Worm (Caenorhabditis elegans) whole organism, L1 larva: ENCODE data around the gene sox-3.
A peak's percentile ranks its signal among the peaks of the same experiment; 100 is the strongest.

Experiments
- ceh-88 ChIP-seq: fragments of 200-800 bp; sonication (Bioruptor generic); IDR thresholded peaks from 2 replicates; pipeline ENCODE4 v1.3.6; 2022; ENCODE audit warnings: missing genetic modification characterization, missing compliant biosample characterization
- ceh-90 ChIP-seq: sonication (generic microtip); optimal IDR thresholded peaks from 2 replicates; lab custom pipeline; 2016; ENCODE audit warnings: missing genetic modification characterization, missing compliant biosample characterization
- dpl-1 ChIP-seq, 3 experiments: fragments of 150-350 bp in 2 of 3; sonication (generic microtip) in 1 of 3; optimal IDR thresholded peaks; 2 replicates each; lab custom pipeline; 2014 to 2017; ENCODE audit warnings: missing biosample characterization in 3 of 3, missing genetic modification characterization in 3 of 3, missing genetic modification reagents in 3 of 3
- efl-1 ChIP-seq, 4 experiments: fragments of 150-350 bp; optimal IDR thresholded peaks in 3 of 4; peaks in 1 of 4; 1 replicate in 1 of 4; 2 replicates in 3 of 4; lab custom pipeline; 2014; ENCODE audit warnings: missing biosample characterization in 2 of 4, missing genetic modification characterization in 2 of 4, missing genetic modification reagents in 2 of 4
- egl-13 ChIP-seq: sonication (generic microtip); optimal IDR thresholded peaks from 2 replicates; lab custom pipeline; 2016; ENCODE audit warnings: missing genotype, missing genetic modification reagents, missing genetic modification characterization, missing compliant biosample characterization
- elt-2 ChIP-seq: sonication (generic microtip); optimal IDR thresholded peaks from 2 replicates; lab custom pipeline; 2016; ENCODE audit warnings: missing genetic modification characterization, mild to moderate bottlenecking, inconsistent platforms, missing compliant biosample characterization, missing genetic modification reagents
- fkh-10 ChIP-seq: sonication (generic microtip); optimal IDR thresholded peaks from 2 replicates; lab custom pipeline; 2017; ENCODE audit warnings: missing biosample characterization, missing genetic modification reagents, missing genetic modification characterization
- fos-1 ChIP-seq: fragments of 150-350 bp; optimal IDR thresholded peaks from 2 replicates; lab custom pipeline; 2014; ENCODE audit warnings: missing biosample characterization, missing genetic modification characterization
- lin-13 ChIP-seq: fragments of 150-350 bp; optimal IDR thresholded peaks from 2 replicates; lab custom pipeline; 2014; ENCODE audit warnings: missing biosample characterization, missing genetic modification reagents, missing genetic modification characterization
- lin-14 ChIP-seq: fragments of 200-800 bp; sonication (Bioruptor generic); optimal IDR thresholded peaks from 2 replicates; lab custom pipeline; 2018; ENCODE audit warnings: mild to moderate bottlenecking, missing genetic modification characterization, moderate library complexity, missing compliant biosample characterization
- lin-15B ChIP-seq: fragments of 150-350 bp; sonication (generic microtip); optimal IDR thresholded peaks from 3 replicates; lab custom pipeline; 2014; ENCODE audit warnings: missing biosample characterization, missing genetic modification characterization
- lsy-2 ChIP-seq, 2 experiments: fragments of 150-350 bp; optimal IDR thresholded peaks; 2 replicates each; lab custom pipeline; 2014; ENCODE audit warnings: missing biosample characterization in 2 of 2, missing genetic modification characterization in 2 of 2
- mep-1 ChIP-seq: fragments of 150-350 bp; optimal IDR thresholded peaks from 2 replicates; lab custom pipeline; 2014; ENCODE audit warnings: missing biosample characterization, missing genetic modification characterization
- nhr-11 ChIP-seq: fragments of 150-350 bp; optimal IDR thresholded peaks from 2 replicates; lab custom pipeline; 2014; ENCODE audit warnings: missing biosample characterization, missing genetic modification characterization
- nhr-12 ChIP-seq: sonication (generic microtip); optimal IDR thresholded peaks from 2 replicates; lab custom pipeline; 2017; ENCODE audit warnings: missing biosample characterization, missing genetic modification characterization
- nhr-19 ChIP-seq: fragments of 200-800 bp; sonication (Bioruptor generic); conservative IDR thresholded peaks from 2 replicates; pipeline ENCODE4 v1.3.6; 2022; ENCODE audit warnings: missing genetic modification characterization, missing compliant biosample characterization
- nhr-237 ChIP-seq: fragments of 150-350 bp; optimal IDR thresholded peaks from 2 replicates; lab custom pipeline; 2014; ENCODE audit warnings: missing biosample characterization, missing genetic modification characterization
- nhr-47 ChIP-seq: sonication (generic microtip); optimal IDR thresholded peaks from 2 replicates; lab custom pipeline; 2016; ENCODE audit warnings: mild to moderate bottlenecking, missing genetic modification characterization, moderate library complexity, missing compliant biosample characterization
- nhr-71 ChIP-seq: sonication (generic microtip); optimal IDR thresholded peaks from 2 replicates; lab custom pipeline; 2016; ENCODE audit warnings: mild to moderate bottlenecking, missing genetic modification characterization, moderate library complexity, missing compliant biosample characterization
- nhr-90 ChIP-seq: sonication (generic microtip); optimal IDR thresholded peaks from 2 replicates; lab custom pipeline; 2016; ENCODE audit warnings: mild to moderate bottlenecking, missing genetic modification characterization, missing compliant biosample characterization; ENCODE audit not compliant: poor library complexity
- pag-3 ChIP-seq: sonication (generic microtip); optimal IDR thresholded peaks from 2 replicates; lab custom pipeline; 2017; ENCODE audit warnings: missing genetic modification characterization, mild to moderate bottlenecking, missing compliant biosample characterization, antibody characterized with exemption, borderline replicate concordance; ENCODE audit not compliant: insufficient read depth
- pqm-1 ChIP-seq: sonication (generic microtip); optimal IDR thresholded peaks from 3 replicates; lab custom pipeline; 2017; ENCODE audit warnings: missing biosample characterization, missing genetic modification characterization
- rnt-1 ChIP-seq: sonication (generic microtip); optimal IDR thresholded peaks from 2 replicates; lab custom pipeline; 2016; ENCODE audit warnings: mild to moderate bottlenecking, missing genetic modification characterization, moderate library complexity, missing compliant biosample characterization
- snpc-4 ChIP-seq: fragments of 150-350 bp; optimal IDR thresholded peaks from 2 replicates; lab custom pipeline; 2014; ENCODE audit warnings: missing biosample characterization, missing genetic modification characterization
- snu-23 ChIP-seq: sonication (generic microtip); optimal IDR thresholded peaks from 2 replicates; lab custom pipeline; 2016; ENCODE audit warnings: missing genetic modification characterization, missing compliant biosample characterization
- sptf-1 ChIP-seq: fragments of 150-350 bp; optimal IDR thresholded peaks from 2 replicates; lab custom pipeline; 2014; ENCODE audit warnings: missing biosample characterization, missing genetic modification characterization
- tbx-2 ChIP-seq: sonication (generic microtip); optimal IDR thresholded peaks from 2 replicates; lab custom pipeline; 2016; ENCODE audit warnings: missing genetic modification characterization, missing compliant biosample characterization
- tlp-1 ChIP-seq: fragments of 150-350 bp; optimal IDR thresholded peaks from 2 replicates; lab custom pipeline; 2014; ENCODE audit warnings: missing biosample characterization, missing genetic modification characterization
- unc-30 ChIP-seq: sonication (generic microtip); optimal IDR thresholded peaks from 2 replicates; lab custom pipeline; 2017; ENCODE audit warnings: missing biosample characterization, missing genetic modification characterization
- zag-1 ChIP-seq: fragments of 150-350 bp; optimal IDR thresholded peaks from 2 replicates; lab custom pipeline; 2014; ENCODE audit warnings: missing biosample characterization, missing genetic modification characterization
- zip-4 ChIP-seq: fragments of 200-800 bp; sonication (Bioruptor generic); optimal IDR thresholded peaks from 2 replicates; lab custom pipeline; 2018; ENCODE audit warnings: mild to moderate bottlenecking, missing genetic modification characterization, moderate library complexity, missing compliant biosample characterization

sox-3 gene

ce11 chrX:14704933-14705332, 12.1 kb upstream of the sox-3 start:
- peak; percentile 74 for TF ChIP-seq snpc-4 (tag; lab: Kevin White, UChicago)
- TF ChIP-seq ceh-88 (GFP tag; lab: Robert Waterston, UW), result no peak
- TF ChIP-seq nhr-90 (tag; lab: Kevin White, UChicago), result no peak
- TF ChIP-seq lin-15B (tag; lab: Kevin White, UChicago), result no peak
- TF ChIP-seq zag-1 (tag; lab: Kevin White, UChicago), result no peak
- TF ChIP-seq nhr-19, result no peak
- no peak for TF ChIP-seq lsy-2 (tag; optimal IDR thresholded peaks at IDR 0.05; lab: Kevin White, UChicago)
- TF ChIP-seq efl-1 (optimal IDR thresholded peaks at IDR 0.05; lab: Kevin White, UChicago), result no peak
- TF ChIP-seq efl-1 (GFP tag; optimal IDR thresholded peaks at IDR 0.05 in 1 of 2; lab: Kevin White, UChicago), result peak in 1 of 2 experiments; percentile 9
- no peak for TF ChIP-seq pqm-1 (tag; lab: Kevin White, UChicago)

DNA sequence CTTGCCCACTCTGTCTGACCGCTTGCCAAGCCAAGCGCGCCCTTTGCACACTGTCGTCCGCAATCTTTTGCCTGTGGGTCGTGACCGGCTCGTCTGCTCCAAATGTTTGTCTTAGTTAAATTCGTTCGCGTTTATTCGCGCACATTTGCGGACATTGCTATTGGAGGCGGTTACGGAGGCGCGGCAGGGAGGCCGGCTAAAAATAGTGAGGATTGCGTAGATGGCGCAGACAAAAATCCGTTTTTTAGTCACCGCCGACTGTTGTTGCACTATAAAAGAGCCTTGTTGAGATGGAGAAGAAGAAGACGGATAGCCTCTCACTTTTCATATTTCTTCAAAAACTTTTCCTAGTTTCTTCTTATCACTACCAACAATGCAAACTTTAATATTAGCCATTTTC, 8.7 kb upstream of the sox-3 start, which contains the start of gene F40E10.5:
F40E10.5 (plus strand) TSS at position 301 of the 400 bp plus-strand sequence.
- TF ChIP-seq lin-13, result no peak
- TF ChIP-seq tbx-2 (tag; lab: Kevin White, UChicago), result no peak
- TF ChIP-seq dpl-1 (GFP tag; optimal IDR thresholded peaks at IDR 0.05; lab: Kevin White, UChicago), result no peak

- TF ChIP-seq fos-1 (tag; lab: Kevin White, UChicago), result no peak
- no peak for TF ChIP-seq nhr-12 (tag; lab: Kevin White, UChicago)
- TF ChIP-seq tlp-1 (tag; lab: Kevin White, UChicago), result no peak
- no peak for TF ChIP-seq nhr-90 (tag; lab: Kevin White, UChicago)
Measured at ce11 chrX:14699866-14700265, 7.1 kb upstream of the sox-3 start, which contains the start of gene hch-1. TSS of gene hch-1 (minus strand) at chrX:14699977.

DNA sequence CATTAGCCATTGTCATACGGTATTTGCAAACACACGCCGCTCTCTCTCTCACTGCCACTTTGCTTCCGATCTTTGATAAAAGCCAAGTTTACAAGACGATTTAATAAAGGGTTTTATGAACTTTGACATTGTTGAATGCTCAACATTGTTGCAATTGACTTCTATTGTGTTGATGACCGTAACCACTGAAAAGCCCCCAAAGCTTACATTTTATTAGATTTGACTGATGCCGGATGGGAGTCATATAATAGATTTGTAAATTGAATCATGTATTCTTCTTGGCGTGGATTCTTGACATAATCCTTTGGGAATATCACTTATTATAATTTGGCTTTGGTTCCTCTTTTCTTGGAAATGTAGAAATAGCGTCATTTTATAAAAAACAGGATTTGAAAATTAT, 3.1 kb upstream of the sox-3 start:
- peak; percentile 42 for TF ChIP-seq lin-14 (GFP tag; lab: Kevin White, UChicago)
- no peak for TF ChIP-seq fkh-10 (GFP tag; lab: Kevin White, UChicago)

ce11 chrX:14694633-14695177, 1.9 kb upstream of the sox-3 start:
- TF ChIP-seq nhr-12 (tag; lab: Kevin White, UChicago) (no peak), nhr-11 (tag; lab: Kevin White, UChicago) (no peak), zip-4 (GFP tag; lab: Kevin White, UChicago) (no peak), lin-14 (GFP tag; lab: Kevin White, UChicago) (peak; percentile 1), sptf-1 (no peak)

DNA sequence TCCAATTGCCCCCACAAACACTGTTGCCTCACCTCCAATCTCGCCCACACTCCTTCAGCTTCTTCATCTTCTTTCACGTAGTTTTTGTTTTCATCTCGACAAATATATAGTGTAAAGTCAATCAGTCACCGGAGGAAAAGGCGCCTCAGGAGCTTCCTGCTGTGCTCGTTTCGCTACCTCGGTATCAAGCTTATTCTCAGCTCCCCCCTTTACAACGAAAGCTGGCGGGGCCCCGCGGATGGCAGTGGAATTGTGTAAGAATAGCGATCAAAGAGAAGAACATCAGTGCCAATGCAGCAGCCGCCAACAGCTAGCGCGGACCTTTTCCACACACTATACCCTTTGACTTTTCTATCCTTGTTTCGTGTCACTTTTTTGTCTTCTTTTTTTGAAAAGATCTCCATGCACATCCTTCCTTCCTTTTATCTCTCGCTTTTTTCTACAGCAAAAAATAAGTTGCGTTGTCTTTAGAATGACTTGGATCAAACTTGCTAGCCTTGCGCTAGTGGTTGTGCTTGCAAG, 8.3 kb downstream of the sox-3 start, which contains the start of gene csq-1:
csq-1 (plus strand) TSS at position 472 of the 522 bp plus-strand sequence.
- TF ChIP-seq nhr-19, result peak; percentile 30
- TF ChIP-seq mep-1 (tag; lab: Kevin White, UChicago), result no peak
- TF ChIP-seq fkh-10 (GFP tag; lab: Kevin White, UChicago), result peak; percentile 31
- no peak for TF ChIP-seq egl-13 (tag; lab: Kevin White, UChicago)
- TF ChIP-seq elt-2 (tag; lab: Kevin White, UChicago), result no peak
- TF ChIP-seq rnt-1 (tag; lab: Kevin White, UChicago), result peak; percentile 59
- no peak for TF ChIP-seq nhr-47
- TF ChIP-seq ceh-90 (tag; lab: Kevin White, UChicago), result no peak
- TF ChIP-seq snu-23 (GFP tag; lab: Kevin White, UChicago), result peak; percentile 22
- no peak for TF ChIP-seq nhr-237 (tag; lab: Kevin White, UChicago)
- TF ChIP-seq unc-30 (tag; lab: Kevin White, UChicago), result no peak
- TF ChIP-seq pag-3 (tag; lab: Kevin White, UChicago), result peak; percentile 89
- TF ChIP-seq ceh-88 (GFP tag; lab: Robert Waterston, UW), result no peak
- peak; percentile 45 for TF ChIP-seq nhr-71
- peak; percentile 82 for TF ChIP-seq lin-14 (GFP tag; lab: Kevin White, UChicago)
- no peak for TF ChIP-seq efl-1 (optimal IDR thresholded peaks at IDR 0.05; lab: Kevin White, UChicago)
- TF ChIP-seq efl-1 (GFP tag; optimal IDR thresholded peaks at IDR 0.05 in 1 of 2; lab: Kevin White, UChicago), result peak in 1 of 2 experiments; percentile 86
